Fruit fly (Drosophila melanogaster): ENCODE results near the gene CG12795.

DNA sequence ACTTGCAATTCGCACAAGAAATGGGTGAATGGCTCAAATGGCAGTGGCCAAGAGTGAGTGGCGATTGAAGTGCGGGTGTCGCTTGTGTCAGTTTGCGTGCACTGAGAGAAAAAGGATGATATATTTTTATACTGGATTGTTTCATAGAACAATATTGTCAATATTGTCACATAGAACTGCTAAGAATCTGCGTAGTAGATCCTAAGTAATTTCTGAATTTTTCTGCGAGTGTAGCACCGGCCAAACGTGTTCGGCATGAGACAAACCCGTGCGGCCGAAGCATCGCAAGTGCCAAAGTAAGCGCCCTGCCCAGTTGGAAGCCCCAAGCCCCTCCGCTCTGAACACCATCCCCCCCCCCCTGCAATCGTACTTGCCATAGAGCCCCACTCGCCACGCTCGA, 11.9 kb upstream of the CG12795 start:
- TF ChIP-seq CG5204 (GFP tag; optimal IDR thresholded peaks at IDR 0.05) (no peak), CG14711 (tag; optimal IDR thresholded peaks at IDR 0.05) (no peak), Clk (GFP tag; optimal IDR thresholded peaks at IDR 0.05) (no peak), CG1620 (GFP tag; optimal IDR thresholded peaks at IDR 0.05) (no peak), CG7045 (GFP tag; optimal IDR thresholded peaks at IDR 0.05) (no peak), Mnt (GFP tag; optimal IDR thresholded peaks at IDR 0.05) (no peak), pad (GFP tag; optimal IDR thresholded peaks at IDR 0.05) (no peak), cic (GFP tag; optimal IDR thresholded peaks at IDR 0.05) (no peak), toe (GFP tag; optimal IDR thresholded peaks at IDR 0.05) (no peak), cnc (optimal IDR thresholded peaks at IDR 0.05) (no peak), Crg-1 (GFP tag; optimal IDR thresholded peaks at IDR 0.05) (no peak)
